Fruit fly (Drosophila melanogaster): ENCODE data around the gene Nlp.

Nlp gene

dm6 chr3R:29997607-29998236 lies 6.9 kb upstream of the Nlp start, which contains the start of the genes CG15525 and CG11504 (continued):
- no peak for TF ChIP-seq CG18619 (GFP tag; optimal IDR thresholded peaks at IDR 0.05)
- TF ChIP-seq CG31441 (GFP tag; IDR thresholded peaks at IDR 0.05): no peak
- TF ChIP-seq Dref (GFP tag; IDR thresholded peaks at IDR 0.05): peak; percentile 90
- peak; percentile 51; the same call in 1 of the 3 replicates for TF ChIP-seq zfh1 (GFP tag; IDR thresholded peaks at IDR 0.05)
- peak; percentile 51 for TF ChIP-seq ap (GFP tag; IDR thresholded peaks at IDR 0.05)
- TF ChIP-seq CG31365 (tag; optimal IDR thresholded peaks at IDR 0.05): no peak
- TF ChIP-seq CG7372 (GFP tag; IDR thresholded peaks at IDR 0.05): no peak
- TF ChIP-seq row (GFP tag; IDR thresholded peaks at IDR 0.05): peak; percentile 93
- TF ChIP-seq tio (GFP tag; optimal IDR thresholded peaks at IDR 0.05): no peak
- peak; percentile 52; the same call in 1 of the 2 replicates for TF ChIP-seq NFAT (GFP tag; IDR thresholded peaks at IDR 0.05)
- no peak for TF ChIP-seq en (GFP tag; optimal IDR thresholded peaks at IDR 0.05)
- peak; percentile 36 for TF ChIP-seq NfI (GFP tag; optimal IDR thresholded peaks at IDR 0.05)
- no peak for TF ChIP-seq kah (GFP tag; optimal IDR thresholded peaks at IDR 0.05)
- peak; percentile 34 for TF ChIP-seq vfl (GFP tag; optimal IDR thresholded peaks at IDR 0.05)
- TF ChIP-seq da (GFP tag; optimal IDR thresholded peaks at IDR 0.05): no peak
- TF ChIP-seq Mrtf (GFP tag; IDR thresholded peaks at IDR 0.05): no peak
- TF ChIP-seq CG3847 (GFP tag; IDR thresholded peaks at IDR 0.05): peak; percentile 43
- no peak for TF ChIP-seq Nf-YC (tag; optimal IDR thresholded peaks at IDR 0.05)
- peak; percentile 33 for TF ChIP-seq Bteb2 (GFP tag; optimal IDR thresholded peaks at IDR 0.05)
- no peak for TF ChIP-seq sima (GFP tag; optimal IDR thresholded peaks at IDR 0.05)
- TF ChIP-seq CG8944 (GFP tag; optimal IDR thresholded peaks at IDR 0.05): peak; percentile 8
- TF ChIP-seq CG13424 (tag; optimal IDR thresholded peaks at IDR 0.05): peak; percentile 39
- TF ChIP-seq Deaf1 (tag; optimal IDR thresholded peaks at IDR 0.05): no peak
- peak; percentile 92 for TF ChIP-seq Scr (GFP tag; IDR thresholded peaks at IDR 0.05; ENCODE audit: partially characterized antibody)
- TF ChIP-seq CrebB (tag; optimal IDR thresholded peaks at IDR 0.05): no peak
- TF ChIP-seq CG4360 (GFP tag; IDR thresholded peaks at IDR 0.05): no peak
- no peak for TF ChIP-seq CG11696 (GFP tag; IDR thresholded peaks at IDR 0.05)
- peak; percentile 61 to 77 for TF ChIP-seq Pdp1 (GFP tag; optimal IDR thresholded peaks at IDR 0.05)
- peak; percentile 51 for TF ChIP-seq az2 (GFP tag; optimal IDR thresholded peaks at IDR 0.05)
- TF ChIP-seq kay (GFP tag; optimal IDR thresholded peaks at IDR 0.05): peak; percentile 14
- TF ChIP-seq pb (GFP tag; optimal IDR thresholded peaks at IDR 0.05): no peak
- no peak for TF ChIP-seq sim (GFP tag; IDR thresholded peaks at IDR 0.05)
- no peak for TF ChIP-seq CG3281 (GFP tag; optimal IDR thresholded peaks at IDR 0.05)
- peak; percentile 32; the same call in 1 of the 3 replicates for TF ChIP-seq CG6175 (GFP tag; IDR thresholded peaks at IDR 0.05)
- TF ChIP-seq Max (GFP tag; optimal IDR thresholded peaks at IDR 0.05): peak; percentile 49
- TF ChIP-seq CG14050 (GFP tag; IDR thresholded peaks at IDR 0.05): no peak
- TF ChIP-seq CG15479 (GFP tag; optimal IDR thresholded peaks at IDR 0.05): peak; percentile 79
- TF ChIP-seq CG12104 (GFP tag; optimal IDR thresholded peaks at IDR 0.05): no peak
- TF ChIP-seq CG10431 (GFP tag; optimal IDR thresholded peaks at IDR 0.05): no peak
- TF ChIP-seq CG8089 (GFP tag; optimal IDR thresholded peaks at IDR 0.05): peak; percentile 16
- TF ChIP-seq NC2β (GFP tag; optimal IDR thresholded peaks at IDR 0.05): peak; percentile 3
- TF ChIP-seq trem (tag; optimal IDR thresholded peaks at IDR 0.05): peak; percentile 85
- TF ChIP-seq trh (GFP tag; optimal IDR thresholded peaks at IDR 0.05): no peak
- TF ChIP-seq shn (GFP tag; optimal IDR thresholded peaks at IDR 0.05): peak; percentile 51
- TF ChIP-seq nom (GFP tag; optimal IDR thresholded peaks at IDR 0.05): no peak
- TF ChIP-seq zf30C (GFP tag; optimal IDR thresholded peaks at IDR 0.05): no peak
- TF ChIP-seq CG1647 (GFP tag; optimal IDR thresholded peaks at IDR 0.05): no peak
- TF ChIP-seq CG6689 (GFP tag; IDR thresholded peaks at IDR 0.05): peak; percentile 53; the same call in 1 of the 2 replicates
- TF ChIP-seq ssp (GFP tag; IDR thresholded peaks at IDR 0.05): peak; percentile 22; the same call in 1 of the 2 replicates
- TF ChIP-seq hbn (GFP tag; IDR thresholded peaks at IDR 0.05; ENCODE audit: partially characterized antibody): peak; percentile 86
- TF ChIP-seq sens-2 (GFP tag; IDR thresholded peaks at IDR 0.05): no peak

Data from whole organism, embryonic.